Worm (Caenorhabditis elegans) whole organism, young adult: Measurements from ENCODE around the gene F09G8.7.

Source experiments
- F49E8.2 ChIP-seq: sonication (generic microtip); optimal IDR thresholded peaks from 3 replicates; lab custom pipeline; 2017; ENCODE audit warnings: missing genetic modification characterization, mild to moderate bottlenecking, missing compliant biosample characterization, antibody characterized with exemption, moderate library complexity; ENCODE audit not compliant: insufficient read depth
- ama-1 ChIP-seq, 3 experiments: fragments of 150-350 bp in 1 of 3; sonication (generic microtip) in 2 of 3; optimal IDR thresholded peaks; 2 replicates each; lab custom pipeline; 2014 to 2018; ENCODE audit warnings: missing biosample characterization in 2 of 3, missing genetic modification characterization in 2 of 3, missing genetic modification reagents in 2 of 3
- athp-1 ChIP-seq: sonication (generic microtip); optimal IDR thresholded peaks from 2 replicates; lab custom pipeline; 2017; ENCODE audit warnings: mild to moderate bottlenecking, missing genetic modification characterization, missing compliant biosample characterization
- dpl-1 ChIP-seq: fragments of 150-350 bp; optimal IDR thresholded peaks from 2 replicates; lab custom pipeline; 2014; ENCODE audit warnings: missing biosample characterization, missing genetic modification reagents, missing genetic modification characterization
- egrh-3 ChIP-seq: fragments of 200-800 bp; sonication (Bioruptor generic); IDR thresholded peaks from 2 replicates; pipeline ENCODE4 v1.3.6; 2022; ENCODE audit warnings: missing genetic modification reagents, missing genetic modification characterization, missing compliant biosample characterization
- fkh-3 ChIP-seq: sonication (generic microtip); optimal IDR thresholded peaks from 2 replicates; lab custom pipeline; 2016; ENCODE audit warnings: mild to moderate bottlenecking, missing genetic modification characterization, missing compliant biosample characterization
- gei-17 ChIP-seq: fragments of 200-800 bp; sonication (Bioruptor generic); optimal IDR thresholded peaks from 2 replicates; lab custom pipeline; 2018; ENCODE audit warnings: mild to moderate bottlenecking, missing genetic modification characterization, missing compliant biosample characterization
- lin-54 ChIP-seq: fragments of 200-800 bp; sonication (Bioruptor generic); optimal IDR thresholded peaks from 2 replicates; lab custom pipeline; 2018; ENCODE audit warnings: mild to moderate bottlenecking, missing genetic modification characterization, missing compliant biosample characterization
- madf-3 ChIP-seq: fragments of 200-800 bp; sonication (Bioruptor generic); IDR thresholded peaks from 2 replicates; pipeline ENCODE4 v1.3.6; 2022; ENCODE audit warnings: missing genetic modification reagents, missing genetic modification characterization, missing compliant biosample characterization
- nfya-1 ChIP-seq: sonication (generic microtip); optimal IDR thresholded peaks from 2 replicates; lab custom pipeline; 2017; ENCODE audit warnings: antibody characterized with exemption, missing compliant biosample characterization, missing genetic modification characterization, borderline replicate concordance; ENCODE audit not compliant: insufficient read depth
- snpc-4 ChIP-seq, 5 experiments: fragments of 150-350 bp in 1 of 5; sonication (generic microtip) in 4 of 5; optimal IDR thresholded peaks; 2 replicates each; lab custom pipeline; 2014 to 2018; ENCODE audit warnings: missing genetic modification characterization in 5 of 5, missing biosample characterization in 3 of 5, antibody characterized with exemption in 2 of 5, mild to moderate bottlenecking in 2 of 5, missing compliant biosample characterization in 2 of 5, missing genotype in 2 of 5, moderate library complexity in 2 of 5, missing genetic modification reagents in 1 of 5

DNA sequence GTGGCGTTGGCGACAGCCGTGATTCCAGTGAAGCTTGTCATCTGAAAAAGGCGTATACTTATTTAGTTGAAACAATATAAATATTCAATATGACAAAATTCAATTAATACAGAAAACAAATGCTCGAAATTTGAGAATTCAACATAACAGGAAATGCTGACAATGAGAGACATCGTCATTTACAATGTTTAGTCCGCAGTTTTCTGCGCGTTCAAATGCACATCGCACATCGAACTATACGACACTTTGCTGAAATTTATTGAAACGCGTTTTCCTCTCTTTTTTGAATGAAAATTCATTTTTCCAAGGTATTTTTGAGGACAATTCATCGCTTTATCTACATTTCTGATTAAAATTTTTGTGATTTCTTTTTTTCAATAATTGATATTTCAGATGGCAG is 24.1 kb downstream of the F09G8.7 start, which contains the start of the genes pbs-6 and cids-1:
- no peak for TF ChIP-seq madf-3 (GFP tag; lab: Robert Waterston, UW)
- TF ChIP-seq nfya-1 (tag; lab: Kevin White, UChicago), result no peak
- no peak for TF ChIP-seq gei-17
- TF ChIP-seq F49E8.2 (tag; lab: Kevin White, UChicago), result no peak
- no peak for TF ChIP-seq lin-54 (GFP tag; lab: Kevin White, UChicago)
- TF ChIP-seq snpc-4 (GFP tag; optimal IDR thresholded peaks at IDR 0.05; lab: Kevin White, UChicago), result no peak
- no peak for TF ChIP-seq snpc-4 (tag; optimal IDR thresholded peaks at IDR 0.05; lab: Kevin White, UChicago)
- no peak for TF ChIP-seq dpl-1
- no peak for TF ChIP-seq egrh-3 (GFP tag; lab: Robert Waterston, UW)
- no peak for TF ChIP-seq ama-1 (optimal IDR thresholded peaks at IDR 0.05; lab: Kevin White, UChicago)
- no peak for TF ChIP-seq ama-1 (GFP tag; optimal IDR thresholded peaks at IDR 0.05; lab: Kevin White, UChicago)
- TF ChIP-seq athp-1 (tag; lab: Kevin White, UChicago), result no peak
- TF ChIP-seq fkh-3 (tag; lab: Kevin White, UChicago), result no peak
